Fruit fly (Drosophila melanogaster): ENCODE results near the gene Klp98A.
A peak's percentile ranks its signal among the peaks of the same experiment; 100 is the strongest.

Gene Klp98A

dm6 chr3R:27569706-27570105, 10.8 kb upstream of the Klp98A start (continued):
- peak; percentile 78 for TF ChIP-seq CG18262 (tag; optimal IDR thresholded peaks at IDR 0.05)
- TF ChIP-seq Trl (optimal IDR thresholded peaks at IDR 0.05), result no peak
- peak; percentile 82 for TF ChIP-seq Trl (GFP tag; optimal IDR thresholded peaks at IDR 0.05)
- TF ChIP-seq CG1603 (tag; optimal IDR thresholded peaks at IDR 0.05), result no peak
- TF ChIP-seq aop (GFP tag; IDR thresholded peaks at IDR 0.05), result no peak
- TF ChIP-seq HLHmδ (GFP tag; optimal IDR thresholded peaks at IDR 0.05), result no peak
- no peak for TF ChIP-seq inv (GFP tag; IDR thresholded peaks at IDR 0.05; ENCODE audit: partially characterized antibody)
- TF ChIP-seq sens-2 (GFP tag; IDR thresholded peaks at IDR 0.05), result peak; percentile 86
- TF ChIP-seq Hmr (GFP tag; optimal IDR thresholded peaks at IDR 0.05), result peak; percentile 81
- no peak for TF ChIP-seq gsb-n (tag; optimal IDR thresholded peaks at IDR 0.05)
- TF ChIP-seq tup (GFP tag; optimal IDR thresholded peaks at IDR 0.05), result peak; percentile 81
- TF ChIP-seq grn (GFP tag; optimal IDR thresholded peaks at IDR 0.05), result peak; percentile 30
- TF ChIP-seq Aef1 (GFP tag; IDR thresholded peaks at IDR 0.05), result peak; percentile 90
- peak; percentile 91 for TF ChIP-seq esg (GFP tag; conservative IDR thresholded peaks at IDR 0.05)
- peak; percentile 63 for TF ChIP-seq CG31388 (GFP tag; optimal IDR thresholded peaks at IDR 0.05)
- TF ChIP-seq Oaz (GFP tag; IDR thresholded peaks at IDR 0.05), result peak; percentile 68
- no peak for TF ChIP-seq BEAF-32 (GFP tag; optimal IDR thresholded peaks at IDR 0.05)
- TF ChIP-seq CG2889 (GFP tag; IDR thresholded peaks at IDR 0.05), result peak; percentile 80; the same call in 2 of the 3 replicates
- peak; percentile 75 for TF ChIP-seq MTF-1 (GFP tag; optimal IDR thresholded peaks at IDR 0.05; ENCODE audit: borderline replicate concordance)
- TF ChIP-seq Hand (GFP tag; optimal IDR thresholded peaks at IDR 0.05), result peak; percentile 57
- TF ChIP-seq CG5953 (GFP tag; IDR thresholded peaks at IDR 0.05), result peak; percentile 84
- TF ChIP-seq lab (GFP tag; optimal IDR thresholded peaks at IDR 0.05), result peak; percentile 95
- TF ChIP-seq p53 (GFP tag; optimal IDR thresholded peaks at IDR 0.05), result peak; percentile 64
- TF ChIP-seq CG1602 (GFP tag; optimal IDR thresholded peaks at IDR 0.05), result peak; percentile 46
- TF ChIP-seq CG6765 (GFP tag; optimal IDR thresholded peaks at IDR 0.05), result peak; percentile 67
- peak; percentile 47 for TF ChIP-seq HmgD (GFP tag; optimal IDR thresholded peaks at IDR 0.05)
- TF ChIP-seq Stat92E (GFP tag; optimal IDR thresholded peaks at IDR 0.05), result no peak
- peak; percentile 77 for TF ChIP-seq Max (GFP tag; optimal IDR thresholded peaks at IDR 0.05)
- TF ChIP-seq pum (GFP tag; optimal IDR thresholded peaks at IDR 0.05), result peak; percentile 86
- TF ChIP-seq Dbx (GFP tag; IDR thresholded peaks at IDR 0.05), result peak; percentile 91
- no peak for TF ChIP-seq prd (optimal IDR thresholded peaks at IDR 0.05)
- TF ChIP-seq prd (GFP tag; IDR thresholded peaks at IDR 0.05), result peak; percentile 91
- no peak for TF ChIP-seq zen2 (GFP tag; IDR thresholded peaks at IDR 0.05; ENCODE audit: partially characterized antibody)
- peak; percentile 78 for TF ChIP-seq PHDP (tag; optimal IDR thresholded peaks at IDR 0.05)
- TF ChIP-seq CG13624 (GFP tag; optimal IDR thresholded peaks at IDR 0.05), result peak; percentile 95
- TF ChIP-seq crc (GFP tag; optimal IDR thresholded peaks at IDR 0.05), result peak; percentile 88
- peak; percentile 34 for TF ChIP-seq CG10565 (GFP tag; optimal IDR thresholded peaks at IDR 0.05)
- peak; percentile 76 for TF ChIP-seq Fer2 (tag; optimal IDR thresholded peaks at IDR 0.05)
- peak; percentile 95 for TF ChIP-seq dmrt99B (tag; optimal IDR thresholded peaks at IDR 0.05)
- no peak for TF ChIP-seq cato (GFP tag; optimal IDR thresholded peaks at IDR 0.05; ENCODE audit: borderline replicate concordance)
- no peak for TF ChIP-seq Scr (GFP tag; IDR thresholded peaks at IDR 0.05; ENCODE audit: partially characterized antibody)
- TF ChIP-seq CG31365 (tag; optimal IDR thresholded peaks at IDR 0.05), result peak; percentile 82
- peak; percentile 24 for TF ChIP-seq NC2β (GFP tag; optimal IDR thresholded peaks at IDR 0.05)
- TF ChIP-seq bab2 (GFP tag; optimal IDR thresholded peaks at IDR 0.05), result peak; percentile 93
- TF ChIP-seq sd (tag; optimal IDR thresholded peaks at IDR 0.05), result no peak
- peak; percentile 80 for TF ChIP-seq CG18764 (GFP tag; optimal IDR thresholded peaks at IDR 0.05)
- peak; percentile 69 for TF ChIP-seq NfI (GFP tag; optimal IDR thresholded peaks at IDR 0.05)
- peak; percentile 80 for TF ChIP-seq CG15269 (tag; optimal IDR thresholded peaks at IDR 0.05)
- TF ChIP-seq CG6272 (GFP tag; IDR thresholded peaks at IDR 0.05), result peak; percentile 65; the same call in 1 of the 2 replicates
- TF ChIP-seq Rx (GFP tag; IDR thresholded peaks at IDR 0.05), result peak; percentile 84
- TF ChIP-seq lilli (GFP tag; optimal IDR thresholded peaks at IDR 0.05), result peak; percentile 85
